Worm (Caenorhabditis elegans) whole organism, L2 larva: ENCODE measurements around the gene E01G6.2.

ENCODE experiments used
- F13H6.1 ChIP-seq: sonication (generic microtip); optimal IDR thresholded peaks from 2 replicates; lab custom pipeline; 2016; ENCODE audit warnings: missing genetic modification characterization, missing compliant biosample characterization
- ceh-82 ChIP-seq: fragments of 150-350 bp; optimal IDR thresholded peaks from 2 replicates; lab custom pipeline; 2014; ENCODE audit warnings: missing biosample characterization, missing genetic modification characterization
- dmd-4 ChIP-seq: sonication (generic microtip); optimal IDR thresholded peaks from 2 replicates; lab custom pipeline; 2017; ENCODE audit warnings: missing biosample characterization, missing genetic modification characterization
- egl-27 ChIP-seq: sonication (generic microtip); optimal IDR thresholded peaks from 3 replicates; lab custom pipeline; 2017; ENCODE audit warnings: missing biosample characterization, missing genetic modification reagents, missing genetic modification characterization
- mab-5 ChIP-seq: fragments of 150-350 bp; optimal IDR thresholded peaks from 2 replicates; lab custom pipeline; 2014; ENCODE audit warnings: missing biosample characterization, missing genetic modification characterization
- mdl-1 ChIP-seq, 2 experiments: fragments of 150-350 bp in 1 of 2; sonication (generic microtip) in 1 of 2; optimal IDR thresholded peaks; 2 replicates each; lab custom pipeline; 2017; ENCODE audit warnings: missing biosample characterization in 2 of 2, missing genetic modification characterization in 2 of 2
- nhr-10 ChIP-seq: sonication (generic microtip); optimal IDR thresholded peaks from 2 replicates; lab custom pipeline; 2017; ENCODE audit warnings: missing biosample characterization, missing genetic modification characterization
- nhr-21 ChIP-seq: fragments of 150-350 bp; optimal IDR thresholded peaks from 2 replicates; lab custom pipeline; 2014; ENCODE audit warnings: missing biosample characterization, missing genetic modification characterization
- ztf-11 ChIP-seq: sonication (generic microtip); optimal IDR thresholded peaks from 2 replicates; lab custom pipeline; 2017; ENCODE audit warnings: missing biosample characterization, missing genetic modification characterization

ce11 chrX:12284161-12284560, 27.7 kb downstream of the E01G6.2 start:
- TF ChIP-seq mab-5 (tag; lab: Kevin White, UChicago) (no peak), mdl-1 (tag; optimal IDR thresholded peaks at IDR 0.05; lab: Kevin White, UChicago) (no peak), ztf-11 (tag; lab: Kevin White, UChicago) (no peak), nhr-10 (tag; lab: Kevin White, UChicago) (no peak), ceh-82 (no peak), egl-27 (tag; lab: Kevin White, UChicago) (no peak), nhr-21 (tag; lab: Kevin White, UChicago) (no peak), dmd-4 (tag; lab: Kevin White, UChicago) (no peak), F13H6.1 (tag; lab: Kevin White, UChicago) (no peak)
